Fruit fly (Drosophila melanogaster): ENCODE results near the gene CG32110.

Gene CG32110

dm6 chr3L:12849867-12850301 lies 41.4 kb downstream of the CG32110 start, which contains the start of the genes CG10948 and Wbp2 (continued):
- TF ChIP-seq Pdp1 (GFP tag; optimal IDR thresholded peaks at IDR 0.05) (peak in 1 of 2 experiments; percentile 71), CG34224 (GFP tag; IDR thresholded peaks at IDR 0.05; ENCODE audit: partially characterized antibody) (peak; percentile 49), E2f1 (GFP tag; IDR thresholded peaks at IDR 0.05) (no peak), row (GFP tag; IDR thresholded peaks at IDR 0.05) (no peak), CTCF (GFP tag; optimal IDR thresholded peaks at IDR 0.05) (peak; percentile 24), HLH54F (GFP tag; optimal IDR thresholded peaks at IDR 0.05) (no peak), trem (tag; optimal IDR thresholded peaks at IDR 0.05) (peak; percentile 94), CG30020 (tag; optimal IDR thresholded peaks at IDR 0.05) (peak; percentile 35), sqz (GFP tag; optimal IDR thresholded peaks at IDR 0.05) (peak; percentile 99), Hsf (GFP tag; optimal IDR thresholded peaks at IDR 0.05) (peak; percentile 28), cg (GFP tag; optimal IDR thresholded peaks at IDR 0.05) (no peak), grau (tag; optimal IDR thresholded peaks at IDR 0.05) (no peak), CG32772 (GFP tag; IDR thresholded peaks at IDR 0.05) (no peak), CG13624 (GFP tag; optimal IDR thresholded peaks at IDR 0.05) (peak; percentile 17), Sry-β (GFP tag; optimal IDR thresholded peaks at IDR 0.05) (peak; percentile 34), dysf (GFP tag; IDR thresholded peaks at IDR 0.05) (no peak), CG17802 (tag; optimal IDR thresholded peaks at IDR 0.05) (no peak), slou (GFP tag; optimal IDR thresholded peaks at IDR 0.05) (no peak), CG15696 (tag; optimal IDR thresholded peaks at IDR 0.05) (no peak), Optix (GFP tag; IDR thresholded peaks at IDR 0.05) (no peak), MESR4 (GFP tag; optimal IDR thresholded peaks at IDR 0.05) (peak; percentile 84), Rfx (GFP tag; IDR thresholded peaks at IDR 0.05) (no peak), CG9797 (GFP tag; optimal IDR thresholded peaks at IDR 0.05) (peak; percentile 24), CG7963 (GFP tag; IDR thresholded peaks at IDR 0.05; ENCODE audit: partially characterized antibody) (0 out of 3 replicates have a peak, but pooled peaks have one; percentile 32), Elba2 (GFP tag; optimal IDR thresholded peaks at IDR 0.05) (no peak)

dm6 chr3L:12853423-12853822 lies 44.9 kb downstream of the CG32110 start, which contains the start of gene Ent3:
TSS of gene Ent3 (plus strand) at chr3L:12853646.
- TF ChIP-seq ewg (GFP tag; optimal IDR thresholded peaks at IDR 0.05) (peak; percentile 71), scrt (GFP tag; optimal IDR thresholded peaks at IDR 0.05) (peak; percentile 59), onecut (GFP tag; IDR thresholded peaks at IDR 0.05) (peak; percentile 93), HLH54F (GFP tag; optimal IDR thresholded peaks at IDR 0.05) (no peak)

- TF ChIP-seq CG2875 (GFP tag; optimal IDR thresholded peaks at IDR 0.05) (no peak), dmrt11E (tag; optimal IDR thresholded peaks at IDR 0.05) (peak; percentile 14), Bgb (GFP tag; IDR thresholded peaks at IDR 0.05; ENCODE audit: partially characterized antibody) (peak; percentile 57), ara (GFP tag; IDR thresholded peaks at IDR 0.05) (peak; percentile 50; the same call in 1 of the 2 replicates), CG4424 (GFP tag; optimal IDR thresholded peaks at IDR 0.05) (no peak), CG18011 (GFP tag; optimal IDR thresholded peaks at IDR 0.05) (peak; percentile 31), pita (GFP tag; optimal IDR thresholded peaks at IDR 0.05) (peak; percentile 1), CTCF (GFP tag; optimal IDR thresholded peaks at IDR 0.05) (peak; percentile 80), tgo (GFP tag; IDR thresholded peaks at IDR 0.05) (no peak), CG7271 (tag; optimal IDR thresholded peaks at IDR 0.05) (peak; percentile 18), bbx (GFP tag; IDR thresholded peaks at IDR 0.05; ENCODE audit: partially characterized antibody) (peak; percentile 30; the same call in 1 of the 2 replicates), amos (GFP tag; IDR thresholded peaks at IDR 0.05; ENCODE audit: partially characterized antibody) (peak; percentile 17; the same call in 1 of the 2 replicates), CG8924 (tag; optimal IDR thresholded peaks at IDR 0.05) (no peak), CG4404 (GFP tag; IDR thresholded peaks at IDR 0.05) (no peak), gce (GFP tag; IDR thresholded peaks at IDR 0.05) (peak; percentile 35; the same call in 1 of the 3 replicates), seq (GFP tag; IDR thresholded peaks at IDR 0.05) (no peak), CG16813 (GFP tag; IDR thresholded peaks at IDR 0.05; ENCODE audit: partially characterized antibody) (peak; percentile 57; the same call in 2 of the 3 replicates), CG5245 (GFP tag; optimal IDR thresholded peaks at IDR 0.05) (no peak), D (optimal IDR thresholded peaks at IDR 0.05) (no peak), D (GFP tag; optimal IDR thresholded peaks at IDR 0.05) (no peak), knrl (GFP tag; IDR thresholded peaks at IDR 0.05; ENCODE audit: partially characterized antibody) (0 out of 3 replicates have a peak, but pooled peaks have one; percentile 19)
These were observed 49.1 kb downstream of the CG32110 start for dm6 chr3L:12857553-12858122.

All from whole organism, embryonic.